Fruit fly (Drosophila melanogaster) whole organism, prepupa: Measurements from ENCODE around the gene CG31064.
A peak's percentile ranks its signal among the peaks of the same experiment; 100 is the strongest.

Source experiments
- Blimp-1 ChIP-seq: fragments of 200-800 bp; sonication (Bioruptor generic); optimal IDR thresholded peaks from 3 replicates; lab custom pipeline; 2017; ENCODE audit warnings: missing biosample characterization, missing genetic modification characterization, mild to moderate bottlenecking, moderate library complexity, missing genetic modification reagents
- CG10669 ChIP-seq: fragments of 200-800 bp; sonication (Bioruptor generic); optimal IDR thresholded peaks from 3 replicates; lab custom pipeline; 2018; ENCODE audit warnings: missing biosample characterization, mild to moderate bottlenecking, missing genetic modification characterization, moderate library complexity
- CG11762 ChIP-seq: fragments of 200-800 bp; sonication (Bioruptor generic); optimal IDR thresholded peaks from 3 replicates; lab custom pipeline; 2016; ENCODE audit warnings: missing biosample characterization, missing genetic modification characterization; ENCODE audit not compliant: insufficient read depth
- CG15336 ChIP-seq: fragments of 200-800 bp; sonication (Bioruptor generic); IDR thresholded peaks from 2 replicates; pipeline ENCODE4 v1.3.6; 2022; ENCODE audit warnings: missing biosample characterization, missing genetic modification characterization
- CG1621 ChIP-seq: fragments of 200-800 bp; sonication (Bioruptor generic); optimal IDR thresholded peaks from 3 replicates; lab custom pipeline; 2018; ENCODE audit warnings: missing biosample characterization, mild to moderate bottlenecking, missing genetic modification characterization
- CG16779 ChIP-seq: fragments of 200-800 bp; sonication (Bioruptor generic); optimal IDR thresholded peaks from 3 replicates; lab custom pipeline; 2017; ENCODE audit warnings: missing biosample characterization, mild to moderate bottlenecking, missing genetic modification characterization
- CG31627 ChIP-seq: fragments of 200-800 bp; sonication (Bioruptor generic); optimal IDR thresholded peaks from 3 replicates; lab custom pipeline; 2016; ENCODE audit warnings: missing biosample characterization, missing genetic modification characterization
- CG34406 ChIP-seq: fragments of 200-800 bp; sonication (Bioruptor generic); optimal IDR thresholded peaks from 3 replicates; lab custom pipeline; 2016; ENCODE audit warnings: missing biosample characterization, missing genetic modification characterization
- CG6163 ChIP-seq: fragments of 200-800 bp; sonication (Bioruptor generic); IDR thresholded peaks from 3 replicates; pipeline ENCODE4 v1.3.6; 2022; ENCODE audit warnings: missing biosample characterization, missing genetic modification characterization
- CG6276 ChIP-seq: fragments of 200-800 bp; sonication (Bioruptor generic); optimal IDR thresholded peaks from 2 replicates; lab custom pipeline; 2017; ENCODE audit warnings: missing biosample characterization, mild to moderate bottlenecking, missing genetic modification characterization
- CG6792 ChIP-seq: fragments of 200-800 bp; sonication (Bioruptor generic); optimal IDR thresholded peaks from 3 replicates; lab custom pipeline; 2016; ENCODE audit warnings: missing biosample characterization, missing genetic modification characterization
- CG6808 ChIP-seq: fragments of 200-800 bp; sonication (Bioruptor generic); optimal IDR thresholded peaks from 3 replicates; lab custom pipeline; 2017; ENCODE audit warnings: missing biosample characterization, missing genetic modification characterization, mild to moderate bottlenecking, moderate library complexity, missing genetic modification reagents
- CG6854 ChIP-seq: fragments of 200-800 bp; sonication (Bioruptor generic); optimal IDR thresholded peaks from 2 replicates; lab custom pipeline; 2017; ENCODE audit warnings: missing biosample characterization, mild to moderate bottlenecking, missing genetic modification characterization
- CG7368 ChIP-seq: fragments of 200-800 bp; sonication (Bioruptor generic); optimal IDR thresholded peaks from 3 replicates; lab custom pipeline; 2016; ENCODE audit warnings: missing biosample characterization, missing genetic modification characterization
- CG8119 ChIP-seq: fragments of 200-800 bp; sonication (Bioruptor generic); IDR thresholded peaks from 3 replicates; pipeline ENCODE4 v1.3.6; 2022; ENCODE audit warnings: missing biosample characterization, missing genetic modification characterization
- CG9139 ChIP-seq: fragments of 200-800 bp; sonication (Bioruptor generic); optimal IDR thresholded peaks from 3 replicates; lab custom pipeline; 2017; ENCODE audit warnings: missing biosample characterization, mild to moderate bottlenecking, missing genetic modification characterization
- Eip78C ChIP-seq: fragments of 200-800 bp; sonication (Bioruptor generic); peaks from one replicate; lab custom pipeline; 2016; ENCODE audit warnings: missing biosample characterization, missing genetic modification characterization
- Ets21C ChIP-seq: fragments of 200-800 bp; sonication (Bioruptor generic); optimal IDR thresholded peaks from 3 replicates; lab custom pipeline; 2016; ENCODE audit warnings: missing biosample characterization, missing genetic modification characterization
- Ets96B ChIP-seq: fragments of 200-800 bp; optimal IDR thresholded peaks from 2 replicates; lab custom pipeline; 2019; ENCODE audit warnings: missing biosample characterization, mild to moderate bottlenecking, missing genetic modification characterization, moderate library complexity
- Gug ChIP-seq: fragments of 200-800 bp; sonication (Bioruptor generic); IDR thresholded peaks from 2 replicates; pipeline ENCODE4 v1.3.6; 2022; ENCODE audit warnings: missing biosample characterization, missing genetic modification characterization
- Hr38 ChIP-seq: sonication (Bioruptor generic); optimal IDR thresholded peaks from 2 replicates; lab custom pipeline; 2016; ENCODE audit warnings: missing biosample characterization, missing genetic modification characterization
- Hr39 ChIP-seq: fragments of 200-800 bp; sonication (Bioruptor generic); optimal IDR thresholded peaks from 2 replicates; lab custom pipeline; 2016; ENCODE audit warnings: missing biosample characterization, missing genetic modification characterization
- Hr4 ChIP-seq: fragments of 200-800 bp; sonication (Bioruptor generic); optimal IDR thresholded peaks from 3 replicates; lab custom pipeline; 2016; ENCODE audit warnings: missing biosample characterization, missing genetic modification characterization
- Lpt ChIP-seq: fragments of 200-800 bp; sonication (Bioruptor generic); optimal IDR thresholded peaks from 3 replicates; lab custom pipeline; 2016; ENCODE audit warnings: missing biosample characterization, missing genetic modification characterization
- Met ChIP-seq: fragments of 200-800 bp; sonication (Bioruptor generic); optimal IDR thresholded peaks from 3 replicates; lab custom pipeline; 2016; ENCODE audit warnings: missing biosample characterization, missing genetic modification characterization
- Smox ChIP-seq: fragments of 200-800 bp; sonication (Bioruptor generic); optimal IDR thresholded peaks from 3 replicates; lab custom pipeline; 2016; ENCODE audit warnings: missing biosample characterization, missing genetic modification characterization
- Sox15 ChIP-seq: fragments of 200-800 bp; sonication (Bioruptor generic); optimal IDR thresholded peaks from 3 replicates; lab custom pipeline; 2016; ENCODE audit warnings: missing biosample characterization, missing genetic modification characterization
- acj6 ChIP-seq: fragments of 200-800 bp; sonication (Bioruptor generic); optimal IDR thresholded peaks from 3 replicates; lab custom pipeline; 2016; ENCODE audit warnings: missing biosample characterization, missing genetic modification characterization
- dac ChIP-seq: fragments of 200-800 bp; sonication (Bioruptor generic); optimal IDR thresholded peaks from 2 replicates; lab custom pipeline; 2017; ENCODE audit warnings: missing biosample characterization, mild to moderate bottlenecking, missing genetic modification characterization
- dsx ChIP-seq: fragments of 200-800 bp; optimal IDR thresholded peaks from 3 replicates; lab custom pipeline; 2019; ENCODE audit warnings: missing biosample characterization, mild to moderate bottlenecking, missing genetic modification characterization, moderate library complexity; ENCODE audit not compliant: poor library complexity, severe bottlenecking
- eg ChIP-seq: fragments of 200-800 bp; sonication (Bioruptor generic); IDR thresholded peaks from 3 replicates; pipeline ENCODE4 v1.3.6; 2022; ENCODE audit warnings: missing biosample characterization, missing genetic modification characterization
- fd59A ChIP-seq: fragments of 200-800 bp; sonication (Bioruptor generic); optimal IDR thresholded peaks from 2 replicates; lab custom pipeline; 2017; ENCODE audit warnings: missing biosample characterization, mild to moderate bottlenecking, missing genetic modification characterization, missing genetic modification reagents
- fkh ChIP-seq: fragments of 200-800 bp; sonication (Bioruptor generic); optimal IDR thresholded peaks from 3 replicates; lab custom pipeline; 2017; ENCODE audit warnings: missing biosample characterization, mild to moderate bottlenecking, missing genetic modification characterization, moderate library complexity
- lz ChIP-seq: fragments of 200-800 bp; sonication (Bioruptor generic); optimal IDR thresholded peaks from 3 replicates; lab custom pipeline; 2016; ENCODE audit warnings: missing biosample characterization, missing genetic modification characterization
- net ChIP-seq: fragments of 200-800 bp; sonication (Bioruptor generic); optimal IDR thresholded peaks from 3 replicates; lab custom pipeline; 2016; ENCODE audit warnings: missing biosample characterization, missing genetic modification characterization
- pdm3 ChIP-seq: fragments of 200-800 bp; sonication (Bioruptor generic); optimal IDR thresholded peaks from 3 replicates; lab custom pipeline; 2016; ENCODE audit warnings: missing biosample characterization, missing genetic modification characterization
- spab ChIP-seq: fragments of 200-800 bp; sonication (Bioruptor generic); optimal IDR thresholded peaks from 2 replicates; lab custom pipeline; 2017; ENCODE audit warnings: missing biosample characterization, mild to moderate bottlenecking, missing genetic modification characterization, missing genetic modification reagents
- ss ChIP-seq, 2 experiments: fragments of 200-800 bp; sonication (Bioruptor generic); optimal IDR thresholded peaks; 2 replicates in 1 of 2; 3 replicates in 1 of 2; lab custom pipeline; 2017 to 2018; ENCODE audit warnings: mild to moderate bottlenecking in 2 of 2, missing biosample characterization in 2 of 2, missing genetic modification characterization in 2 of 2, moderate library complexity in 1 of 2
- svp ChIP-seq: fragments of 200-800 bp; sonication (Bioruptor generic); peaks from one replicate; lab custom pipeline; 2016; ENCODE audit warnings: missing biosample characterization, missing genetic modification characterization

Gene CG31064

DNA sequence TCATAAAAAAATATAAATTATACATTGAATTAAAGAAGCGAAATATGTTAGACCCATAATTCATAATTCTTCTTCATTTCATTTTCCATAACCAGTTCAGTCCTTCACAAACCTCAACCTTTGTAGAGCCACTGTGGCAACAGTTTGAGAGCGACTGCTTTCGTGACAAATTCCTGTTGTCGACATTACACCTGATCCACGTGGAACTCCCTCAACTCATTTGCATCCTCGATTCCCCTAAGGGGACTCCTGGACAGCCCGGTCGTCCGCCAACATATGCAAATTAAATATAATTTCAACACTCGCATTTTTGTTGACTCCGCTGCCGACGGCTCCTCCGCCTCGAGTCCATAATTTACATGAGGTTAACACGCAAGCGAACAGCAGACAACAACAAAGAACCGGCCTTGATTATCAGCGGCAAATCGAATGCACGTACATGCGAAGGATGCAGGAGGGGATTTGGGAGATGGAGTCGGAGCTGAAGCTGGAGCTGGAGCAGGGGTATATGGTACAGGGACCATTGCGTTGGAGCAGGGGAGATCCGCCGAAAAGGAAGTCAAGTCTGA is 12.7 kb downstream of the CG31064 start:
- peak in 1 of 2 experiments; percentile 100 for TF ChIP-seq ss (GFP tag; optimal IDR thresholded peaks at IDR 0.05; lab: Kevin White, UChicago)
- TF ChIP-seq CG9139: no peak
- TF ChIP-seq dsx (GFP tag; lab: Kevin White, UChicago): peak; percentile 14
- no peak for TF ChIP-seq Sox15 (GFP tag; lab: Kevin White, UChicago)
- TF ChIP-seq CG6163 (GFP tag; lab: Robert Waterston, UW): no peak
- peak; percentile 65 for TF ChIP-seq Eip78C (GFP tag; lab: Kevin White, UChicago)
- no peak for TF ChIP-seq Smox (GFP tag; lab: Kevin White, UChicago)
- TF ChIP-seq lz (GFP tag; lab: Kevin White, UChicago): no peak
- peak; percentile 30 for TF ChIP-seq CG1621 (tag; lab: Kevin White, UChicago)
- TF ChIP-seq CG6854 (GFP tag; lab: Kevin White, UChicago): peak; percentile 7
- no peak for TF ChIP-seq dac (GFP tag; lab: Kevin White, UChicago)
- TF ChIP-seq Blimp-1 (GFP tag; lab: Kevin White, UChicago): peak; percentile 37
- TF ChIP-seq Lpt: no peak
- no peak for TF ChIP-seq Gug (GFP tag; lab: Robert Waterston, UW)
- no peak for TF ChIP-seq net (GFP tag; lab: Kevin White, UChicago)
- peak; percentile 56 for TF ChIP-seq svp (GFP tag; lab: Kevin White, UChicago)
- TF ChIP-seq eg (GFP tag; lab: Robert Waterston, UW): no peak

DNA sequence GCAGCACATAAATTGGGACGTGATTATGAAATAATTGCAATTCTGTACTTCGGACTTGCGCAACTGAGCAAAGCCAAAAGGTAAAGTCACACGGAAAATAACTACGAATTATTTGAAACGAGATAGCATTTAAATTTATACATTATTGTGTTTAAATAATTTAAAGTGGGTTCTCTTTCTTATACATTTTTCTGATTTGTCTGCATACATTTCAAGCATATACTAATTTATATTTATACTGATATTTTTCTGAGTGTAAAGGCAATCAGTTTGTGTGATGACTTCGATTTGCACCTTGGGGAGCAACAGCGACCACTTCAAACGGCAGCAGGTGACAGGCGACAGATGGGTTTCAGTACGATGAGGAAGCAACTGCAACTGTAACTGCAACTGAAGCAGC is 13.4 kb downstream of the CG31064 start:
- TF ChIP-seq dsx (GFP tag; lab: Kevin White, UChicago) (no peak), CG6808 (GFP tag; lab: Kevin White, UChicago) (no peak), fkh (no peak), CG15336 (GFP tag; lab: Robert Waterston, UW) (no peak), Hr4 (GFP tag; lab: Kevin White, UChicago) (no peak), CG31627 (GFP tag; lab: Kevin White, UChicago) (no peak), Met (GFP tag; lab: Kevin White, UChicago) (peak; percentile 13), CG6276 (GFP tag; lab: Kevin White, UChicago) (no peak), Smox (GFP tag; lab: Kevin White, UChicago) (no peak), Eip78C (GFP tag; lab: Kevin White, UChicago) (peak; percentile 73), svp (GFP tag; lab: Kevin White, UChicago) (peak; percentile 57), pdm3 (no peak), CG11762 (GFP tag; lab: Kevin White, UChicago) (no peak), CG34406 (no peak), Hr38 (GFP tag; lab: Kevin White, UChicago) (no peak), Hr39 (GFP tag; lab: Kevin White, UChicago) (no peak), CG9139 (no peak), Ets96B (tag; lab: Kevin White, UChicago) (peak; percentile 23), fd59A (GFP tag; lab: Kevin White, UChicago) (no peak), Gug (GFP tag; lab: Robert Waterston, UW) (no peak), acj6 (GFP tag; lab: Kevin White, UChicago) (no peak), Blimp-1 (GFP tag; lab: Kevin White, UChicago) (no peak), CG7368 (GFP tag; lab: Kevin White, UChicago) (no peak), CG6792 (GFP tag; lab: Kevin White, UChicago) (no peak), CG8119 (GFP tag; lab: Robert Waterston, UW) (no peak), Ets21C (GFP tag; lab: Kevin White, UChicago) (no peak), spab (no peak), CG10669 (no peak), CG16779 (tag; lab: Kevin White, UChicago) (no peak)
